Fruit fly (Drosophila melanogaster) whole organism, wandering third instar larva: Measurements from ENCODE around the gene MtnE.

Experiments used
- CrebA ChIP-seq: fragments of 200-800 bp; sonication (Bioruptor generic); optimal IDR thresholded peaks from 2 replicates; lab custom pipeline; 2016; ENCODE audit warnings: missing biosample characterization, mild to moderate bottlenecking, missing genetic modification characterization, borderline replicate concordance
- GATAd ChIP-seq: sonication (Bioruptor generic); optimal IDR thresholded peaks from 2 replicates; lab custom pipeline; 2016; ENCODE audit warnings: missing biosample characterization, missing genetic modification characterization
- br ChIP-seq: fragments of 200-800 bp; sonication (Bioruptor generic); optimal IDR thresholded peaks from 2 replicates; lab custom pipeline; 2016; ENCODE audit warnings: missing biosample characterization, missing genetic modification characterization
- brk ChIP-seq: fragments of 200-800 bp; sonication (Bioruptor generic); optimal IDR thresholded peaks from 2 replicates; lab custom pipeline; 2016; ENCODE audit warnings: missing biosample characterization, mild to moderate bottlenecking, missing genetic modification characterization
- usp ChIP-seq: fragments of >200 bp; optimal IDR thresholded peaks from 2 replicates; lab custom pipeline; 2017; ENCODE audit warnings: missing biosample characterization, missing genetic modification characterization

DNA sequence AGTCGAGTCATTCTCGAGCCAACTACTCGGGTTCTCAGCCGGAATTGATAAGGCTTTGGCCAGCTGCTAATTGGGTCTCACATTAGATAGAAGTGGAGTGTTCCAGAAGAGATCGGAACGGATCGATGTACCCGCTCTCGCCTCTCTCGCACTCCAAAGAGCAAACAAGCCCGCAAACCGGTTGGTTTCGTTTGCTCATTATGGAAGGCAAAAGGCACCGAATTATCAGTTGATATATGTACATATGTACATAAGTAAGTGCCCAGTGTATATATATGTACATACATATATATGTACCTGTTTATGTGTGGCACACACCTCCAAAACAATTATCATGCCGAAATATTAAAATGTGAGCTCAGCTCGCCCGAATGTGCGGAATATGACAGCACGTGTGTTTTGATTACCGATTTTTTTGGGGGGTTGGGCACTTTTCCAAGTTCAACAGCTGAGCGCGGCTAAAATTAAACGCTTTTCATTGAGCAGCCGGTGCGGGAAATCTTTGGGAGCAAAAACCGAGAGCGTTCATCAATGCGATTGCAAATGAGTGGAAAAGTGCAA, 21.3 kb upstream of the MtnE start:
- TF ChIP-seq GATAd (GFP tag; lab: Kevin White, UChicago) = no peak
- no peak for TF ChIP-seq brk (GFP tag; lab: Kevin White, UChicago)
- TF ChIP-seq usp (GFP tag; lab: Kevin White, UChicago) = no peak
- TF ChIP-seq CrebA (GFP tag; lab: Kevin White, UChicago) = no peak
- TF ChIP-seq br = no peak
